Worm (Caenorhabditis elegans) whole organism, L4 larva: Measurements from ENCODE around the gene C31G12.3.

ENCODE experiments used
- nhr-11 ChIP-seq: fragments of 150-350 bp; optimal IDR thresholded peaks from 2 replicates; lab custom pipeline; 2014; ENCODE audit warnings: missing biosample characterization, missing genetic modification characterization
- tag-97 ChIP-seq: fragments of 200-800 bp; sonication (Bioruptor generic); IDR thresholded peaks from 2 replicates; pipeline ENCODE4 v1.3.6; 2022; ENCODE audit warnings: missing genetic modification characterization, missing compliant biosample characterization

DNA sequence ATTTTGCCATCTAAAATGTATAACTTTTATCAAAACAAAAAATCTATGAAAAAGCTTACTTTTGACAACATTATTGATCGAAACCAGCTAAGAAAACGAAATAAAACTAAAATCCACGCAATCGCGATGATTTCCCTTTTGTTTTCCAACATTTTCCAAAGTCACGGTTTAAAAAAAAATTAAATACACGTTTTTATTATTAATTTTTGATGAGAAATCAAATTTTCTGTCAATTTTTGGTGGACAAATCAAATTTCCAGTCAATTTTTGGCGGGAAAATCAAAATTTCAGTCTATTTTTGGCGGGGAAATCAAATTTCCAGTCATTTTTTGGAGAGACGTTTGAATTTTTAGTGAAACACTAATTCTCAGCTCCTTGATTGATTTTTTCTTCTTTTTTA is 20.3 kb upstream of the C31G12.3 start, which contains the start of gene C14A6.5:
- no peak for TF ChIP-seq nhr-11 (tag; lab: Kevin White, UChicago)
- TF ChIP-seq tag-97 (GFP tag; lab: Robert Waterston, UW): no peak
